Fruit fly (Drosophila melanogaster) whole organism, prepupa: ENCODE data around the gene CG11134.
A peak's percentile ranks its signal among the peaks of the same experiment; 100 is the strongest.

Experiments
- Blimp-1 ChIP-seq: fragments of 200-800 bp; sonication (Bioruptor generic); optimal IDR thresholded peaks from 3 replicates; lab custom pipeline; 2017; ENCODE audit warnings: missing biosample characterization, missing genetic modification characterization, mild to moderate bottlenecking, moderate library complexity, missing genetic modification reagents
- CG10669 ChIP-seq: fragments of 200-800 bp; sonication (Bioruptor generic); optimal IDR thresholded peaks from 3 replicates; lab custom pipeline; 2018; ENCODE audit warnings: missing biosample characterization, mild to moderate bottlenecking, missing genetic modification characterization, moderate library complexity
- CG11294 ChIP-seq: fragments of 200-800 bp; sonication (Bioruptor generic); IDR thresholded peaks from 2 replicates; pipeline ENCODE4 v1.3.6; 2022; ENCODE audit warnings: missing biosample characterization, missing genetic modification characterization
- CG15336 ChIP-seq: fragments of 200-800 bp; sonication (Bioruptor generic); IDR thresholded peaks from 2 replicates; pipeline ENCODE4 v1.3.6; 2022; ENCODE audit warnings: missing biosample characterization, missing genetic modification characterization
- CG1621 ChIP-seq: fragments of 200-800 bp; sonication (Bioruptor generic); optimal IDR thresholded peaks from 3 replicates; lab custom pipeline; 2018; ENCODE audit warnings: missing biosample characterization, mild to moderate bottlenecking, missing genetic modification characterization
- CG3032 ChIP-seq: fragments of 200-800 bp; optimal IDR thresholded peaks from 2 replicates; lab custom pipeline; 2019; ENCODE audit warnings: missing biosample characterization, mild to moderate bottlenecking, missing genetic modification characterization, moderate library complexity
- CG31627 ChIP-seq: fragments of 200-800 bp; sonication (Bioruptor generic); optimal IDR thresholded peaks from 3 replicates; lab custom pipeline; 2016; ENCODE audit warnings: missing biosample characterization, missing genetic modification characterization
- CG32006 ChIP-seq: fragments of 200-800 bp; sonication (Bioruptor generic); optimal IDR thresholded peaks from 3 replicates; lab custom pipeline; 2017; ENCODE audit warnings: missing biosample characterization, mild to moderate bottlenecking, missing genetic modification characterization
- CG34406 ChIP-seq: fragments of 200-800 bp; sonication (Bioruptor generic); optimal IDR thresholded peaks from 3 replicates; lab custom pipeline; 2016; ENCODE audit warnings: missing biosample characterization, missing genetic modification characterization
- CG6163 ChIP-seq: fragments of 200-800 bp; sonication (Bioruptor generic); IDR thresholded peaks from 3 replicates; pipeline ENCODE4 v1.3.6; 2022; ENCODE audit warnings: missing biosample characterization, missing genetic modification characterization
- CG6276 ChIP-seq: fragments of 200-800 bp; sonication (Bioruptor generic); optimal IDR thresholded peaks from 2 replicates; lab custom pipeline; 2017; ENCODE audit warnings: missing biosample characterization, mild to moderate bottlenecking, missing genetic modification characterization
- CG6808 ChIP-seq: fragments of 200-800 bp; sonication (Bioruptor generic); optimal IDR thresholded peaks from 3 replicates; lab custom pipeline; 2017; ENCODE audit warnings: missing biosample characterization, missing genetic modification characterization, mild to moderate bottlenecking, moderate library complexity, missing genetic modification reagents
- CG8119 ChIP-seq: fragments of 200-800 bp; sonication (Bioruptor generic); IDR thresholded peaks from 3 replicates; pipeline ENCODE4 v1.3.6; 2022; ENCODE audit warnings: missing biosample characterization, missing genetic modification characterization
- CG8319 ChIP-seq: fragments of 200-800 bp; sonication (Bioruptor generic); optimal IDR thresholded peaks from 3 replicates; lab custom pipeline; 2016; ENCODE audit warnings: missing biosample characterization, missing genetic modification characterization
- CG8632 ChIP-seq: fragments of 200-800 bp; sonication (Bioruptor generic); optimal IDR thresholded peaks from 3 replicates; lab custom pipeline; 2016; ENCODE audit warnings: missing biosample characterization, missing genetic modification characterization
- CG9139 ChIP-seq: fragments of 200-800 bp; sonication (Bioruptor generic); optimal IDR thresholded peaks from 3 replicates; lab custom pipeline; 2017; ENCODE audit warnings: missing biosample characterization, mild to moderate bottlenecking, missing genetic modification characterization
- Eip75B ChIP-seq: fragments of 200-800 bp; sonication (Bioruptor generic); optimal IDR thresholded peaks from 3 replicates; lab custom pipeline; 2016; ENCODE audit warnings: missing biosample characterization, missing genetic modification characterization
- Eip78C ChIP-seq: fragments of 200-800 bp; sonication (Bioruptor generic); peaks from one replicate; lab custom pipeline; 2016; ENCODE audit warnings: missing biosample characterization, missing genetic modification characterization
- Eip93F ChIP-seq: fragments of 200-800 bp; sonication (Bioruptor generic); optimal IDR thresholded peaks from 2 replicates; lab custom pipeline; 2016; ENCODE audit warnings: missing biosample characterization, mild to moderate bottlenecking, missing genetic modification characterization
- Ets96B ChIP-seq: fragments of 200-800 bp; optimal IDR thresholded peaks from 2 replicates; lab custom pipeline; 2019; ENCODE audit warnings: missing biosample characterization, mild to moderate bottlenecking, missing genetic modification characterization, moderate library complexity
- Gug ChIP-seq: fragments of 200-800 bp; sonication (Bioruptor generic); IDR thresholded peaks from 2 replicates; pipeline ENCODE4 v1.3.6; 2022; ENCODE audit warnings: missing biosample characterization, missing genetic modification characterization
- Hr38 ChIP-seq: sonication (Bioruptor generic); optimal IDR thresholded peaks from 2 replicates; lab custom pipeline; 2016; ENCODE audit warnings: missing biosample characterization, missing genetic modification characterization
- Hr39 ChIP-seq: fragments of 200-800 bp; sonication (Bioruptor generic); optimal IDR thresholded peaks from 2 replicates; lab custom pipeline; 2016; ENCODE audit warnings: missing biosample characterization, missing genetic modification characterization
- Hr4 ChIP-seq: fragments of 200-800 bp; sonication (Bioruptor generic); optimal IDR thresholded peaks from 3 replicates; lab custom pipeline; 2016; ENCODE audit warnings: missing biosample characterization, missing genetic modification characterization
- OdsH ChIP-seq: fragments of 200-800 bp; sonication (Bioruptor generic); optimal IDR thresholded peaks from 3 replicates; lab custom pipeline; 2016; ENCODE audit warnings: missing biosample characterization, missing genetic modification characterization
- Sox14 ChIP-seq: fragments of 200-800 bp; sonication (Bioruptor generic); optimal IDR thresholded peaks from 3 replicates; lab custom pipeline; 2016; ENCODE audit warnings: missing biosample characterization, missing genetic modification characterization
- Sox15 ChIP-seq: fragments of 200-800 bp; sonication (Bioruptor generic); optimal IDR thresholded peaks from 3 replicates; lab custom pipeline; 2016; ENCODE audit warnings: missing biosample characterization, missing genetic modification characterization
- acj6 ChIP-seq: fragments of 200-800 bp; sonication (Bioruptor generic); optimal IDR thresholded peaks from 3 replicates; lab custom pipeline; 2016; ENCODE audit warnings: missing biosample characterization, missing genetic modification characterization
- cyc ChIP-seq: fragments of 200-800 bp; sonication (Bioruptor generic); optimal IDR thresholded peaks from 3 replicates; lab custom pipeline; 2016; ENCODE audit warnings: missing biosample characterization, missing genetic modification characterization
- dac ChIP-seq: fragments of 200-800 bp; sonication (Bioruptor generic); optimal IDR thresholded peaks from 2 replicates; lab custom pipeline; 2017; ENCODE audit warnings: missing biosample characterization, mild to moderate bottlenecking, missing genetic modification characterization
- eg ChIP-seq: fragments of 200-800 bp; sonication (Bioruptor generic); IDR thresholded peaks from 3 replicates; pipeline ENCODE4 v1.3.6; 2022; ENCODE audit warnings: missing biosample characterization, missing genetic modification characterization
- esn ChIP-seq: fragments of 200-800 bp; sonication (Bioruptor generic); optimal IDR thresholded peaks from 2 replicates; lab custom pipeline; 2016; ENCODE audit warnings: missing biosample characterization, mild to moderate bottlenecking, missing genetic modification characterization, moderate library complexity
- fd59A ChIP-seq: fragments of 200-800 bp; sonication (Bioruptor generic); optimal IDR thresholded peaks from 2 replicates; lab custom pipeline; 2017; ENCODE audit warnings: missing biosample characterization, mild to moderate bottlenecking, missing genetic modification characterization, missing genetic modification reagents
- fkh ChIP-seq: fragments of 200-800 bp; sonication (Bioruptor generic); optimal IDR thresholded peaks from 3 replicates; lab custom pipeline; 2017; ENCODE audit warnings: missing biosample characterization, mild to moderate bottlenecking, missing genetic modification characterization, moderate library complexity
- lz ChIP-seq: fragments of 200-800 bp; sonication (Bioruptor generic); optimal IDR thresholded peaks from 3 replicates; lab custom pipeline; 2016; ENCODE audit warnings: missing biosample characterization, missing genetic modification characterization
- net ChIP-seq: fragments of 200-800 bp; sonication (Bioruptor generic); optimal IDR thresholded peaks from 3 replicates; lab custom pipeline; 2016; ENCODE audit warnings: missing biosample characterization, missing genetic modification characterization
- svp ChIP-seq: fragments of 200-800 bp; sonication (Bioruptor generic); peaks from one replicate; lab custom pipeline; 2016; ENCODE audit warnings: missing biosample characterization, missing genetic modification characterization
- topi ChIP-seq: fragments of 200-800 bp; sonication (Bioruptor generic); optimal IDR thresholded peaks from 3 replicates; lab custom pipeline; 2016; ENCODE audit warnings: missing biosample characterization, missing genetic modification characterization
- vri ChIP-seq: fragments of 200-800 bp; sonication (Bioruptor generic); optimal IDR thresholded peaks from 3 replicates; lab custom pipeline; 2016; ENCODE audit warnings: missing biosample characterization, mild to moderate bottlenecking, missing genetic modification characterization

Gene CG11134

DNA sequence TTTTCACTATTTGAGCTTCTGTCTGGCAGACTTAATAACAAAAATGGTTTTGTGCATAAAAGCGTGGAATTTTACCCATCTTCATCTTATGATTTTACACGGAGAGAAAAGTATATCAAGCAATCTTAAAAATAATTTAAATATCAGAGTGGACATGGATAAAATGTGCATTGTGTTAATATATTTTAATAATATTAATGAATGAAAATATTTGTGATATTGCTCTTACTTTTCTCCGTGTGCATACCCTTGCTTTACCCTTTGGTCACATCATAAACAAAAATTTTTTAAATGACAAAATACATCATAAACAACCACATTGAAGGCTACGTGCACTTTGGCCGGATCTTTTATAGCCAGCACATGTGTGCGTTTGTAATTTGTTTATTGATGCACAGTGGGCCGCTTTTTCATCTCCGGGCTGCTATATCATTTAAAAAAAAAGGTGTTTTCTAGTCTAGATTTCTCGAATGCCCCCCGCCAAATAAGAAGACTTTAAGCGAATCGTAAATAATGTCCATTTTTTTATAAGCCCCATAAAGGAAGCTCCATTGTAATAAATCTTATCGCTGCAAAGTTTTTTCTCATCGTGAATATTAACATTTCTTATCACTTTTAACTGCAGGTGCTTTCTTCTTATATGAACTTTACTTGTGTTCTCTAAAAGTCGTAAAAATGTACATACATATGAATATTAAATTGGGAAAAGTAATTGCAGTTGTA, 26.8 kb downstream of the CG11134 start (continued):
- TF ChIP-seq Eip93F (GFP tag; lab: Kevin White, UChicago) (no peak), Hr38 (GFP tag; lab: Kevin White, UChicago) (no peak), svp (peak; percentile 82), net (GFP tag; lab: Kevin White, UChicago) (peak; percentile 40), topi (GFP tag; lab: Kevin White, UChicago) (no peak), CG32006 (GFP tag; lab: Kevin White, UChicago) (peak; percentile 73), CG1621 (tag; lab: Kevin White, UChicago) (no peak), vri (GFP tag; lab: Kevin White, UChicago) (peak; percentile 61), dac (GFP tag; lab: Kevin White, UChicago) (no peak), eg (peak; percentile 49; the same call in 2 of the 3 replicates), CG8319 (GFP tag; lab: Kevin White, UChicago) (no peak), CG6163 (GFP tag; lab: Robert Waterston, UW) (peak; percentile 67; the same call in 1 of the 3 replicates), CG3032 (tag; lab: Kevin White, UChicago) (peak; percentile 28), CG15336 (GFP tag; lab: Robert Waterston, UW) (peak; percentile 75), Blimp-1 (no peak), Hr39 (peak; percentile 40), acj6 (peak; percentile 55), cyc (no peak), fd59A (no peak), CG31627 (peak; percentile 7), esn (peak; percentile 62), Ets96B (tag; lab: Kevin White, UChicago) (peak; percentile 35), CG8632 (no peak)

DNA sequence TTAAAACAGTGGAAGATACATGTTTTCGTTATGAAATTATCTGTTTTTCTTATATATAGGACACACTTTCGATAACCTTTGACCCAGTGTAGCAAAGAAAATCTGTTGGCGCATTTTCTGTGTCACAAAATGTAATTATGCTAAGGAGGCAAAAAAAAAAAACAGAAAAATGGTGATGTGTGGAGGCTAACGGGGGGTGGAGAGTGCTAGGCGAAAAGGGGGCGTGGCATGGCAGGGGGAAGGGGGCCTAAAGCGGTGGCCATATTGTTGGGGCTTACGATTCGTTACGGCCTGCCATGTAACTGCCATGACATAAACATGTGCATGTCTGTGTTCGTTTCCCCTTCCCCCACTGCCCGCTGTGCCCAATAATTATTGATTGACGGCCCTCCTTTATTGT, 27.5 kb downstream of the CG11134 start:
- TF ChIP-seq CG9139 (GFP tag; lab: Kevin White, UChicago) (no peak), svp (peak; percentile 44)

DNA sequence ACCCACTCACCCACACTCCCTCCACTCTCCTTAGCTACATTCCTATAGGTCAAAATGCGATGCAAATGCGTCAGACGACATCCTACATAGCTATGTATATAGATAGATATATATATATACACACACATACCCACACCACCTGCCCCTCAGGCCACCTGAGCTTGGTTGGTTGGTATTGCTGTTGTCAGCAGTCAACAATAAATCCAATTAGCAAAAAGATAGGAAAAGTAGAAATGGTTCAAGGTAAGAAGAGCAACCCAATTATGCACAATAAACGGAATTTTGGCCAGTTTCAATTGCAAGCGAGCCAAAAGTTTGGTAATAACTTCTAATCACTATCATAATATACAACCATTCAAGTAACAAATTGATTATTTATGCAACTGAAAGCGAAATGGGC, 28.8 kb downstream of the CG11134 start:
- TF ChIP-seq lz (no peak), CG6808 (GFP tag; lab: Kevin White, UChicago) (no peak), svp (peak; percentile 39)

DNA sequence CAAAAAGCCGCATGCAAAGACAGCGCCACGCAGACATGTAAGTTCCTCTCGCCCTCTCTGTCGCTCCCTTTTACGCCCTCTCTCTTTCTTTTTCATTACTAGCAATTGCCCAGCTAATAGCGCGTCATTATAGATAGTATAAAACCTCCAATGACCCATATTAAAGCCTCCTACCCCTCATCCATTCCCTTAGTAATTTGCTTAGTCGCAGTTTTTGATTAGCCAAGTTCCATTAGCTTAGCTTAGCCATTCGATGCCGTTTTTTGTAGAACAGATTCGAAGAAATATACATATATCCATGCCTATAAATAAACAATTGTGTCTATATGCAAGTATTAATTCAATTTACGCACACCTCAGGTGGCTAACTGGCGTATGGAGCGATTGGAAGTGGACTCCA, 33.0 kb downstream of the CG11134 start:
- TF ChIP-seq OdsH (no peak), CG9139 (GFP tag; lab: Kevin White, UChicago) (no peak), Hr4 (GFP tag; lab: Kevin White, UChicago) (no peak)

dm6 chrX:13778568-13778967, 40.8 kb downstream of the CG11134 start:
- no peak for TF ChIP-seq vri (GFP tag; lab: Kevin White, UChicago)
- TF ChIP-seq, all 60 proteins: peak for 0

DNA sequence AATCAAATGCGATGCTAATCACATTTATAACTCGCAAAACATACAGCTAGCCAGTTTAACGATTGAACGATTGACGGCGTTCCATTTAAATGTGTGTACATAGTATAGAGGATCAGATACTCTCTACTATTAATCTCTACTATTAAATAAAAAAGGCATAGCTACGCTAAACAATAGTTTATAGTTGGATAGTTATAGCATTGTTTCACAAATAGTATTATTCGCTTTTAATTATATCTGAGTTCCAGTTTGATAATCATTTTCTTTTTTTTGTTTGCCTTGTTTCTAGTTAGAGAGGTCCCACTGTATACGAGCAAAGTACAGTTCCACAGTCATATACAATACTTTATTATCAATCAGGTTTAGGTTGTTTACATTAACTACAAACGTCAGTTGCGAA, 42.0 kb downstream of the CG11134 start:
- TF ChIP-seq CG15336 (GFP tag; lab: Robert Waterston, UW) (peak; percentile 58; the same call in 1 of the 2 replicates), fkh (peak; percentile 26), Gug (GFP tag; lab: Robert Waterston, UW) (no peak), CG3032 (tag; lab: Kevin White, UChicago) (peak; percentile 25), Sox14 (GFP tag; lab: Kevin White, UChicago) (peak; percentile 8), Eip78C (peak; percentile 72), Eip75B (GFP tag; lab: Kevin White, UChicago) (no peak), CG11294 (GFP tag; lab: Robert Waterston, UW) (no peak), CG6808 (GFP tag; lab: Kevin White, UChicago) (no peak), CG32006 (GFP tag; lab: Kevin White, UChicago) (no peak), Sox15 (no peak), CG10669 (GFP tag; lab: Kevin White, UChicago) (peak; percentile 39), CG34406 (no peak), CG6276 (GFP tag; lab: Kevin White, UChicago) (peak; percentile 83), CG8119 (no peak)
- TF ChIP-seq, all 60 proteins: peak for 7
